Worm (Caenorhabditis elegans): ENCODE measurements around the gene Y73B6BL.44.

Gene Y73B6BL.44

ce11 chrIV:6473140-6473539, 20.3 kb upstream of the Y73B6BL.44 start, which contains the start of gene Y73B6BL.27:
Gene Y73B6BL.27, minus strand, starts transcription at chrIV:6473240.
- no peak for TF ChIP-seq fos-1 (tag; optimal IDR thresholded peaks at IDR 0.05)

- TF ChIP-seq dve-1 (tag; optimal IDR thresholded peaks at IDR 0.05; ENCODE audit: insufficient read depth) (peak; percentile 32), hmg-1.1 (GFP tag; IDR thresholded peaks at IDR 0.05) (no peak), rbr-2 (tag; optimal IDR thresholded peaks at IDR 0.05) (peak; percentile 29), mep-1 (tag; optimal IDR thresholded peaks at IDR 0.05) (peak; percentile 44), hlh-30 (tag; optimal IDR thresholded peaks at IDR 0.05; ENCODE audit: insufficient read depth) (peak; percentile 9), lin-1 (GFP tag; IDR thresholded peaks at IDR 0.05) (no peak), dpl-1 (GFP tag; optimal IDR thresholded peaks at IDR 0.05) (peak; percentile 6), daf-16 (GFP tag; optimal IDR thresholded peaks at IDR 0.05) (peak in 1 of 2 experiments; percentile 12), daf-16 (tag; optimal IDR thresholded peaks at IDR 0.05) (peak; percentile 86), nhr-11 (tag; optimal IDR thresholded peaks at IDR 0.05) (peak; percentile 17), lsy-2 (tag; optimal IDR thresholded peaks at IDR 0.05) (peak in 1 of 2 experiments; percentile 64)
These were observed 18.6 kb upstream of the Y73B6BL.44 start for ce11 chrIV:6474751-6475150.

- TF ChIP-seq unc-62 (GFP tag; optimal IDR thresholded peaks at IDR 0.05 in 1 of 2) (no peak), unc-62 (tag; optimal IDR thresholded peaks at IDR 0.05) (no peak), daf-19 (GFP tag; conservative IDR thresholded peaks at IDR 0.05) (no peak), daf-12 (tag; optimal IDR thresholded peaks at IDR 0.05) (no peak), lir-3 (tag; optimal IDR thresholded peaks at IDR 0.05) (no peak), skn-1 (tag; optimal IDR thresholded peaks at IDR 0.05) (no peak), hmg-1.1 (GFP tag; IDR thresholded peaks at IDR 0.05) (no peak), nhr-25 (tag; optimal IDR thresholded peaks at IDR 0.05; ENCODE audit: borderline replicate concordance, insufficient read depth) (no peak), sdz-12 (GFP tag; optimal IDR thresholded peaks at IDR 0.05) (no peak), ceh-62 (tag; optimal IDR thresholded peaks at IDR 0.05) (no peak), php-3 (GFP tag; IDR thresholded peaks at IDR 0.05) (no peak), snpc-1.2 (GFP tag; IDR thresholded peaks at IDR 0.05) (no peak), hlh-11 (tag; optimal IDR thresholded peaks at IDR 0.05) (no peak)
These were observed 13.2 kb upstream of the Y73B6BL.44 start, which contains the start of gene tyr-6 for ce11 chrIV:6480221-6480620. Gene tyr-6, plus strand, starts transcription at chrIV:6480521.

- peak; percentile 93 for TF ChIP-seq lim-7 (GFP tag; IDR thresholded peaks at IDR 0.05)
- TF ChIP-seq mes-2 (tag; optimal IDR thresholded peaks at IDR 0.05; ENCODE audit: poor library complexity, severe bottlenecking), result peak; percentile 71
- TF ChIP-seq ceh-44 (GFP tag; IDR thresholded peaks at IDR 0.05), result peak; percentile 47; the same call in 1 of the 2 replicates
- TF ChIP-seq mxl-2 (GFP tag; conservative IDR thresholded peaks at IDR 0.05), result no peak
- TF ChIP-seq aly-2 (tag; optimal IDR thresholded peaks at IDR 0.05), result no peak
- peak; percentile 87; the same call in 1 of the 2 replicates for TF ChIP-seq pha-4 (GFP tag; IDR thresholded peaks at IDR 0.05)
- no peak for TF ChIP-seq pha-4 (tag; optimal IDR thresholded peaks at IDR 0.05)
- TF ChIP-seq pqm-1 (tag; optimal IDR thresholded peaks at IDR 0.05), result no peak
- peak; percentile 87; the same call in 1 of the 2 replicates for TF ChIP-seq F26F4.8 (GFP tag; conservative IDR thresholded peaks at IDR 0.05)
- TF ChIP-seq T26A8.4 (GFP tag; IDR thresholded peaks at IDR 0.05), result peak; percentile 79
- TF ChIP-seq nhr-77 (tag; optimal IDR thresholded peaks at IDR 0.05), result peak; percentile 32
- TF ChIP-seq mep-1 (tag; optimal IDR thresholded peaks at IDR 0.05), result peak; percentile 65
- TF ChIP-seq cey-2 (tag; optimal IDR thresholded peaks at IDR 0.05; ENCODE audit: borderline replicate concordance, insufficient read depth), result no peak
- TF ChIP-seq unc-62 (GFP tag; optimal IDR thresholded peaks at IDR 0.05 in 1 of 2), result no peak
- TF ChIP-seq unc-62 (tag; optimal IDR thresholded peaks at IDR 0.05), result no peak
- TF ChIP-seq madf-9 (GFP tag; conservative IDR thresholded peaks at IDR 0.05), result peak; percentile 64
- TF ChIP-seq dmd-6 (GFP tag; IDR thresholded peaks at IDR 0.05), result peak; percentile 55
- TF ChIP-seq sdz-12 (GFP tag; optimal IDR thresholded peaks at IDR 0.05), result no peak
- no peak for TF ChIP-seq hlh-11 (tag; optimal IDR thresholded peaks at IDR 0.05)
- TF ChIP-seq D1046.2 (GFP tag; IDR thresholded peaks at IDR 0.05), result peak; percentile 70; the same call in 1 of the 2 replicates
- 0 out of 2 replicates have a peak, but pooled peaks have one; percentile 24 for TF ChIP-seq ceh-20 (GFP tag; IDR thresholded peaks at IDR 0.05)
- no peak for TF ChIP-seq nhr-111 (GFP tag; optimal IDR thresholded peaks at IDR 0.05)
- peak; percentile 75 for TF ChIP-seq duxl-1 (tag; optimal IDR thresholded peaks at IDR 0.05; ENCODE audit: poor library complexity)
- peak; percentile 99 for TF ChIP-seq snpc-1.2 (GFP tag; IDR thresholded peaks at IDR 0.05)
- peak; percentile 88 for TF ChIP-seq Y105C5A.15 (GFP tag; IDR thresholded peaks at IDR 0.05)
- peak; percentile 13 for TF ChIP-seq Y5F2A.4 (GFP tag; optimal IDR thresholded peaks at IDR 0.05)
- no peak for TF ChIP-seq nhr-10 (tag; optimal IDR thresholded peaks at IDR 0.05)
These were observed 12.4 kb upstream of the Y73B6BL.44 start for ce11 chrIV:6480978-6481377.
